Worm (Caenorhabditis elegans) whole organism, L3 larva: ENCODE data around the gene ttr-18.

Experiments used
- ZK546.5 ChIP-seq: sonication (generic microtip); optimal IDR thresholded peaks from 2 replicates; lab custom pipeline; 2017; ENCODE audit warnings: missing biosample characterization, missing genetic modification characterization
- aly-2 ChIP-seq: fragments of 150-350 bp; optimal IDR thresholded peaks from 2 replicates; lab custom pipeline; 2014; ENCODE audit warnings: missing biosample characterization, missing genetic modification characterization
- ama-1 ChIP-seq: fragments of 150-350 bp; optimal IDR thresholded peaks from 2 replicates; lab custom pipeline; 2018
- elt-3 ChIP-seq, 3 experiments: fragments of 150-350 bp in 1 of 3; sonication (generic microtip) in 2 of 3; optimal IDR thresholded peaks; 2 replicates in 2 of 3; 4 replicates in 1 of 3; lab custom pipeline; 2014 to 2017; ENCODE audit warnings: missing biosample characterization in 3 of 3, missing genetic modification characterization in 3 of 3
- nhr-11 ChIP-seq: fragments of 150-350 bp; optimal IDR thresholded peaks from 2 replicates; lab custom pipeline; 2014; ENCODE audit warnings: missing biosample characterization, missing genetic modification characterization
- nhr-23 ChIP-seq: fragments of 150-350 bp; optimal IDR thresholded peaks from 2 replicates; lab custom pipeline; 2014; ENCODE audit warnings: missing biosample characterization, missing genetic modification reagents, missing genetic modification characterization
- snpc-4 ChIP-seq: fragments of 150-350 bp; optimal IDR thresholded peaks from 2 replicates; lab custom pipeline; 2014; ENCODE audit warnings: missing biosample characterization, missing genetic modification characterization
- unc-62 ChIP-seq: fragments of 150-350 bp; sonication (generic microtip); optimal IDR thresholded peaks from 4 replicates; lab custom pipeline; 2014; ENCODE audit warnings: missing biosample characterization, missing genetic modification reagents, missing genetic modification characterization

- no peak for TF ChIP-seq snpc-4 (tag; lab: Kevin White, UChicago)
- no peak for TF ChIP-seq unc-62
- no peak for TF ChIP-seq ZK546.5 (tag; lab: Kevin White, UChicago)
- no peak for TF ChIP-seq elt-3 (tag; optimal IDR thresholded peaks at IDR 0.05; lab: Kevin White, UChicago)
- TF ChIP-seq ama-1 = no peak
- TF ChIP-seq aly-2 (tag; lab: Kevin White, UChicago) = no peak
- TF ChIP-seq nhr-23 = no peak
- no peak for TF ChIP-seq nhr-11 (tag; lab: Kevin White, UChicago)
Measured at ce11 chrII:11514775-11515174, 28.2 kb upstream of the ttr-18 start, which contains the start of gene srh-44.
